Worm (Caenorhabditis elegans) whole organism, L4 larva: ENCODE measurements around the gene C06A12.3.

Source experiments
- snpc-1.2 ChIP-seq: fragments of 200-800 bp; sonication (Bioruptor generic); IDR thresholded peaks from 2 replicates; pipeline ENCODE4 v1.3.6; 2022; ENCODE audit warnings: missing genetic modification reagents, missing genetic modification characterization, missing compliant biosample characterization
- snpc-4 ChIP-seq: fragments of 150-350 bp; optimal IDR thresholded peaks from 2 replicates; lab custom pipeline; 2014; ENCODE audit warnings: missing biosample characterization, missing genetic modification characterization

- TF ChIP-seq snpc-1.2 (GFP tag; lab: Robert Waterston, UW) (no peak), snpc-4 (tag; lab: Kevin White, UChicago) (no peak)
Observed at ce11 chrIV:17463108-17463608, 35.6 kb downstream of the C06A12.3 start, which contains the start of gene F11E6.10.
